Worm (Caenorhabditis elegans): ENCODE measurements around the gene dpy-4.
"Not testable (repeated sequence)": the region's sequence is repeated elsewhere in the genome, so short reads cannot be mapped to it uniquely, and the experiment has no call there.

The dpy-4 gene

ce11 chrIV:14944234-14944633, 42.4 kb downstream of the dpy-4 start, which contains the start of gene Y57G11C.48:
Y57G11C.48 (minus strand) TSS chrIV:14944334.
- TF ChIP-seq duxl-1 (tag; optimal IDR thresholded peaks at IDR 0.05; ENCODE audit: poor library complexity) (no peak), F10B5.3 (tag; optimal IDR thresholded peaks at IDR 0.05) (no peak), jun-1 (tag; optimal IDR thresholded peaks at IDR 0.05) (no peak), daf-12 (tag; optimal IDR thresholded peaks at IDR 0.05) (no peak), nhr-48 (tag; optimal IDR thresholded peaks at IDR 0.05) (no peak), zfp-2 (tag; optimal IDR thresholded peaks at IDR 0.05) (no peak), T20F7.1 (GFP tag; optimal IDR thresholded peaks at IDR 0.05) (no peak), fkh-10 (GFP tag; optimal IDR thresholded peaks at IDR 0.05) (no peak), ztf-11 (tag; optimal IDR thresholded peaks at IDR 0.05) (no peak), nhr-102 (tag; optimal IDR thresholded peaks at IDR 0.05) (no peak)

DNA sequence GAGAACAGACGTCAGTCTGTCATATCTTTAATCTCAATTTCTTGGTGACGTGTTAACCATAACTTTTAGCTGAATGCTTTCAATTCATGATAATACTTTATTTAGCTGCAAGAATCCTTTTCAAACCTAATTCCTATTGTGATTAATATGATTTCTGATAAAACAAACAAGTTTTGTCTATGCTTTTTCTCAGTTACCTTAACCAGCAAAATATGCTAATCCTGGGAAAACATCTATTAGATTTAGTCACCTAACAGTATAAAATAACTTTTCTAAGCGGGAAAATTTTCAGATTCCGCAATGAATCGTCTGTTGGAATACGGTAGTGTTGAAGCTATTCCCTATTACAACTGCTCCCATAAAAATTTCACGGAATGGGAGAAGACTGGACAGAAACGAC, 48.0 kb downstream of the dpy-4 start, which contains the start of gene Y57G11C.30:
TSS of gene Y57G11C.30 (plus strand) at position 301 of the 400 bp plus-strand sequence.
- TF ChIP-seq nhr-28 (tag; optimal IDR thresholded peaks at IDR 0.05); daf-19 (GFP tag; conservative IDR thresholded peaks at IDR 0.05); hlh-30 (tag; optimal IDR thresholded peaks at IDR 0.05; ENCODE audit: insufficient read depth): not testable (repeated sequence)

ce11 chrIV:14937017-14937416, 49.6 kb downstream of the dpy-4 start, which contains the start of gene Y57G11C.1144:
Y57G11C.1144 (plus strand) TSS chrIV:14937317.
- TF ChIP-seq ZK337.2 (GFP tag; IDR thresholded peaks at IDR 0.05) (no peak), ama-1 (optimal IDR thresholded peaks at IDR 0.05) (no peak), nhr-11 (tag; optimal IDR thresholded peaks at IDR 0.05) (no peak), php-3 (GFP tag; IDR thresholded peaks at IDR 0.05) (no peak), unc-39 (tag; optimal IDR thresholded peaks at IDR 0.05) (no peak), pqm-1 (tag; optimal IDR thresholded peaks at IDR 0.05) (no peak), nhr-25 (tag; optimal IDR thresholded peaks at IDR 0.05; ENCODE audit: borderline replicate concordance, insufficient read depth) (no peak), Y48G9A.11 (GFP tag; IDR thresholded peaks at IDR 0.05) (no peak), lin-15B (tag; optimal IDR thresholded peaks at IDR 0.05) (no peak), lim-7 (GFP tag; IDR thresholded peaks at IDR 0.05) (no peak), zag-1 (tag; optimal IDR thresholded peaks at IDR 0.05) (no peak), lin-39 (tag; optimal IDR thresholded peaks at IDR 0.05) (no peak), mdl-1 (tag; optimal IDR thresholded peaks at IDR 0.05) (no peak), ces-1 (GFP tag; optimal IDR thresholded peaks at IDR 0.05) (no peak), hmg-1.1 (GFP tag; IDR thresholded peaks at IDR 0.05) (no peak), daf-8 (GFP tag; IDR thresholded peaks at IDR 0.05) (no peak), arid-1 (GFP tag; conservative IDR thresholded peaks at IDR 0.05) (no peak), aha-1 (tag) (no peak), nhr-77 (tag; optimal IDR thresholded peaks at IDR 0.05) (no peak)
